Worm (Caenorhabditis elegans) whole organism, young adult: ENCODE results near the gene sdz-8.

Experiments used
- B0019.2 ChIP-seq: fragments of 200-800 bp; sonication (Bioruptor generic); conservative IDR thresholded peaks from 2 replicates; pipeline ENCODE4 v1.3.6; 2022; ENCODE audit warnings: missing genetic modification reagents, missing genetic modification characterization, missing compliant biosample characterization
- B0336.3 ChIP-seq: fragments of 200-800 bp; sonication (Bioruptor generic); IDR thresholded peaks from 2 replicates; pipeline ENCODE4 v1.3.6; 2022; ENCODE audit warnings: missing genetic modification characterization, missing compliant biosample characterization
- C06A6.2 ChIP-seq: fragments of 200-800 bp; sonication (Bioruptor generic); conservative IDR thresholded peaks from 2 replicates; pipeline ENCODE4 v1.3.6; 2022; ENCODE audit warnings: missing genetic modification characterization, missing compliant biosample characterization
- F33H1.4 ChIP-seq: fragments of 200-800 bp; sonication (Bioruptor generic); IDR thresholded peaks from 2 replicates; pipeline ENCODE4 v1.3.6; 2022; ENCODE audit warnings: missing genetic modification reagents, missing genetic modification characterization, missing compliant biosample characterization
- K11D2.4 ChIP-seq: fragments of 200-800 bp; sonication (Bioruptor generic); IDR thresholded peaks from 2 replicates; pipeline ENCODE4 v1.3.6; 2022; ENCODE audit warnings: missing genetic modification reagents, missing genetic modification characterization, missing compliant biosample characterization
- Y53G8AR.9 ChIP-seq: fragments of 200-800 bp; sonication (Bioruptor generic); conservative IDR thresholded peaks from 2 replicates; pipeline ENCODE4 v1.3.6; 2022; ENCODE audit warnings: missing genetic modification reagents, missing genetic modification characterization, missing compliant biosample characterization
- Y56A3A.18 ChIP-seq: fragments of 200-800 bp; sonication (Bioruptor generic); IDR thresholded peaks from 2 replicates; pipeline ENCODE4 v1.3.6; 2022; ENCODE audit warnings: missing genetic modification reagents, missing genetic modification characterization, missing compliant biosample characterization
- Y79H2A.3 ChIP-seq: fragments of 200-800 bp; sonication (Bioruptor generic); conservative IDR thresholded peaks from 2 replicates; pipeline ENCODE4 v1.3.6; 2022; ENCODE audit warnings: missing genetic modification reagents, missing genetic modification characterization, missing compliant biosample characterization
- Y95B8A.8 ChIP-seq: fragments of 200-800 bp; sonication (Bioruptor generic); IDR thresholded peaks from 2 replicates; pipeline ENCODE4 v1.3.6; 2022; ENCODE audit warnings: missing genetic modification reagents, missing genetic modification characterization, missing compliant biosample characterization
- aptf-2 ChIP-seq: fragments of 200-800 bp; sonication (Bioruptor generic); conservative IDR thresholded peaks from 2 replicates; pipeline ENCODE4 v1.3.6; 2022; ENCODE audit warnings: missing genetic modification reagents, missing genetic modification characterization, missing compliant biosample characterization
- attf-3 ChIP-seq: fragments of 200-800 bp; sonication (Bioruptor generic); conservative IDR thresholded peaks from 2 replicates; pipeline ENCODE4 v1.3.6; 2022; ENCODE audit warnings: missing genetic modification reagents, missing genetic modification characterization, missing compliant biosample characterization
- attf-5 ChIP-seq: fragments of 200-800 bp; sonication (Bioruptor generic); optimal IDR thresholded peaks from 2 replicates; lab custom pipeline; 2018; ENCODE audit warnings: mild to moderate bottlenecking, missing genetic modification characterization, missing compliant biosample characterization
- attf-6 ChIP-seq: fragments of 200-800 bp; sonication (Bioruptor generic); IDR thresholded peaks from 2 replicates; pipeline ENCODE4 v1.3.6; 2022; ENCODE audit warnings: missing genetic modification reagents, missing genetic modification characterization, missing compliant biosample characterization
- bed-2 ChIP-seq: fragments of 200-800 bp; sonication (Bioruptor generic); IDR thresholded peaks from 2 replicates; pipeline ENCODE4 v1.3.6; 2022; ENCODE audit warnings: missing genetic modification reagents, missing genetic modification characterization, missing compliant biosample characterization
- ceh-100 ChIP-seq: fragments of 200-800 bp; sonication (Bioruptor generic); IDR thresholded peaks from 2 replicates; pipeline ENCODE4 v1.3.6; 2022; ENCODE audit warnings: missing genetic modification reagents, missing genetic modification characterization, missing compliant biosample characterization
- ceh-91 ChIP-seq: fragments of 200-800 bp; sonication (Bioruptor generic); IDR thresholded peaks from 2 replicates; pipeline ENCODE4 v1.3.6; 2022; ENCODE audit warnings: missing genetic modification reagents, missing genetic modification characterization, missing compliant biosample characterization
- dox-1 ChIP-seq: fragments of 200-800 bp; sonication (Bioruptor generic); IDR thresholded peaks from 2 replicates; pipeline ENCODE4 v1.3.6; 2022; ENCODE audit warnings: missing genetic modification reagents, missing genetic modification characterization, missing compliant biosample characterization
- egl-44 ChIP-seq: fragments of 200-800 bp; sonication (Bioruptor generic); IDR thresholded peaks from 2 replicates; pipeline ENCODE4 v1.3.6; 2022; ENCODE audit warnings: missing genetic modification reagents, missing genetic modification characterization, missing compliant biosample characterization
- egrh-3 ChIP-seq: fragments of 200-800 bp; sonication (Bioruptor generic); IDR thresholded peaks from 2 replicates; pipeline ENCODE4 v1.3.6; 2022; ENCODE audit warnings: missing genetic modification reagents, missing genetic modification characterization, missing compliant biosample characterization
- ekl-4 ChIP-seq: fragments of 200-800 bp; sonication (Bioruptor generic); IDR thresholded peaks from 2 replicates; pipeline ENCODE4 v1.3.6; 2022; ENCODE audit warnings: missing genetic modification reagents, missing genetic modification characterization, missing compliant biosample characterization
- hmg-1.2 ChIP-seq: fragments of 200-800 bp; sonication (Bioruptor generic); IDR thresholded peaks from 2 replicates; pipeline ENCODE4 v1.3.6; 2022; ENCODE audit warnings: missing genetic modification reagents, missing genetic modification characterization, missing compliant biosample characterization
- let-526 ChIP-seq: fragments of 200-800 bp; sonication (Bioruptor generic); IDR thresholded peaks from 2 replicates; pipeline ENCODE4 v1.3.6; 2022; ENCODE audit warnings: missing genetic modification reagents, missing genetic modification characterization, missing compliant biosample characterization
- let-607 ChIP-seq, 2 experiments: fragments of 200-800 bp in 1 of 2; sonication (Bioruptor generic) in 1 of 2; sonication (generic microtip) in 1 of 2; optimal IDR thresholded peaks; 2 replicates each; lab custom pipeline; 2016 to 2018; ENCODE audit warnings: mild to moderate bottlenecking in 2 of 2, missing compliant biosample characterization in 2 of 2, missing genetic modification characterization in 2 of 2, moderate library complexity in 2 of 2, missing genotype in 1 of 2
- lin-26 ChIP-seq: fragments of 200-800 bp; sonication (Bioruptor generic); IDR thresholded peaks from 2 replicates; pipeline ENCODE4 v1.3.6; 2022; ENCODE audit warnings: missing genetic modification reagents, missing genetic modification characterization, missing compliant biosample characterization
- lin-35 ChIP-seq, 3 experiments: fragments of 150-350 bp in 2 of 3; sonication (generic microtip) in 1 of 3; optimal IDR thresholded peaks; 2 replicates each; lab custom pipeline; 2014 to 2018; ENCODE audit warnings: missing biosample characterization in 3 of 3, missing genetic modification characterization in 3 of 3, missing genetic modification reagents in 3 of 3
- madf-10 ChIP-seq: sonication (generic microtip); optimal IDR thresholded peaks from 2 replicates; lab custom pipeline; 2016; ENCODE audit warnings: mild to moderate bottlenecking, missing genetic modification characterization, missing compliant biosample characterization
- madf-3 ChIP-seq: fragments of 200-800 bp; sonication (Bioruptor generic); IDR thresholded peaks from 2 replicates; pipeline ENCODE4 v1.3.6; 2022; ENCODE audit warnings: missing genetic modification reagents, missing genetic modification characterization, missing compliant biosample characterization
- madf-8 ChIP-seq: fragments of 200-800 bp; sonication (Bioruptor generic); conservative IDR thresholded peaks from 2 replicates; pipeline ENCODE4 v1.3.6; 2022; ENCODE audit warnings: missing genetic modification reagents, missing genetic modification characterization, missing compliant biosample characterization
- nfyb-1 ChIP-seq: fragments of 200-800 bp; sonication (Bioruptor generic); IDR thresholded peaks from 2 replicates; pipeline ENCODE4 v1.3.6; 2022; ENCODE audit warnings: missing genetic modification reagents, missing genetic modification characterization, missing compliant biosample characterization
- rcor-1 ChIP-seq: fragments of 200-800 bp; sonication (Bioruptor generic); IDR thresholded peaks from 2 replicates; pipeline ENCODE4 v1.3.6; 2022; ENCODE audit warnings: missing genetic modification reagents, missing genetic modification characterization, missing compliant biosample characterization
- sea-2 ChIP-seq: fragments of 200-800 bp; sonication (Bioruptor generic); IDR thresholded peaks from 2 replicates; pipeline ENCODE4 v1.3.6; 2022; ENCODE audit warnings: missing genetic modification characterization, missing compliant biosample characterization
- snpc-1.3 ChIP-seq: sonication (generic microtip); optimal IDR thresholded peaks from 2 replicates; lab custom pipeline; 2017; ENCODE audit warnings: missing genetic modification characterization, mild to moderate bottlenecking, missing compliant biosample characterization, antibody characterized with exemption, moderate library complexity, missing genotype, missing genetic modification reagents; ENCODE audit not compliant: insufficient read depth
- snpc-3.4 ChIP-seq: sonication (generic microtip); optimal IDR thresholded peaks from 2 replicates; lab custom pipeline; 2017; ENCODE audit warnings: missing genetic modification characterization, mild to moderate bottlenecking, missing compliant biosample characterization, antibody characterized with exemption, moderate library complexity, missing genotype, missing genetic modification reagents
- tbp1 ChIP-seq: fragments of 200-800 bp; sonication (Bioruptor generic); optimal IDR thresholded peaks from 2 replicates; lab custom pipeline; 2018; ENCODE audit warnings: mild to moderate bottlenecking, missing genetic modification characterization, missing compliant biosample characterization
- ztf-18 ChIP-seq: sonication (generic microtip); optimal IDR thresholded peaks from 2 replicates; lab custom pipeline; 2016; ENCODE audit warnings: missing genotype, mild to moderate bottlenecking, missing genetic modification characterization, missing compliant biosample characterization

The sdz-8 gene

DNA sequence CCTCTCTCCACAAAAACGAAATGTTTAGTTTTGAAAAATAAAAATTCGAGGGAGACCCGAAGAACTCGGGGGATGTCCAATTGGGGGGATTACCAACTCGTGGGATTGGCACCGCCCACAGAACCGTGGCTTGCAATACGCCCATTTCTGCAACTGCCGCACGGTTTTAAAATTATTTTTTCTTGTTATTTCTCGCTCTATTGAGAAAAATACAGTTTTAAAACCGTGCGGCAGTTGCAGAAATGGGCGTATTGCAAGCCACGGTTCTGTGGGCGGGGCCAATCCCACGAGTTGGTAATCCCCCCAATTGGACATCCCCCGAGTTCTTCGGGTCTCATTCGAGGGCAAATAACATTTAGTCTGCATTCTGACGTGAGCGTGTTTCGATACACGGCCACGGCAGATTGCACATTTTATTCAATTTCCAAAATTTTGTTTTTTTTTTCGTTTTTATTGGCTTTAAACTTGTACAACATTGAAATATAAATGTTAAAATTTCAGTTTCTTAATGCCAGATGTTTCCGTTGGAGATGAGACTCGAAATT lies 11.1 kb downstream of the sdz-8 start, which contains the start of the genes C55A6.1 and C55A6.10 (continued):
- peak; percentile 46 for TF ChIP-seq snpc-1.3 (tag; lab: Kevin White, UChicago)
- TF ChIP-seq ceh-100 (GFP tag; lab: Robert Waterston, UW): peak; percentile 97
- TF ChIP-seq let-607 (tag; optimal IDR thresholded peaks at IDR 0.05; lab: Kevin White, UChicago): peak in 1 of 2 experiments; percentile 29
- peak; percentile 73 for TF ChIP-seq madf-10 (tag; lab: Kevin White, UChicago)
- TF ChIP-seq egl-44 (GFP tag; lab: Robert Waterston, UW): peak; percentile 65; the same call in 1 of the 2 replicates
- peak; percentile 78; the same call in 1 of the 2 replicates for TF ChIP-seq Y95B8A.8
- peak; percentile 83 for TF ChIP-seq C06A6.2
- TF ChIP-seq madf-8 (GFP tag; lab: Robert Waterston, UW): peak; percentile 42; the same call in 1 of the 2 replicates
- TF ChIP-seq ekl-4: peak; percentile 90
- peak; percentile 93 for TF ChIP-seq dox-1 (GFP tag; lab: Robert Waterston, UW)
- TF ChIP-seq let-526 (GFP tag; lab: Robert Waterston, UW): peak; percentile 67; the same call in 1 of the 2 replicates
- TF ChIP-seq lin-35 (GFP tag; optimal IDR thresholded peaks at IDR 0.05; lab: Kevin White, UChicago): peak in 1 of 3 experiments; percentile 66
- peak; percentile 69 for TF ChIP-seq snpc-3.4 (tag; lab: Kevin White, UChicago)
- TF ChIP-seq Y79H2A.3 (GFP tag; lab: Robert Waterston, UW): peak; percentile 70; the same call in 1 of the 2 replicates
- TF ChIP-seq B0336.3 (GFP tag; lab: Robert Waterston, UW): 0 out of 2 replicates have a peak, but pooled peaks have one; percentile 54
- peak; percentile 80 for TF ChIP-seq rcor-1 (GFP tag; lab: Robert Waterston, UW)
- 0 out of 2 replicates have a peak, but pooled peaks have one; percentile 54 for TF ChIP-seq lin-26 (GFP tag; lab: Robert Waterston, UW)
- peak; percentile 78; the same call in 1 of the 2 replicates for TF ChIP-seq K11D2.4 (GFP tag; lab: Robert Waterston, UW)
- TF ChIP-seq F33H1.4 (GFP tag; lab: Robert Waterston, UW): peak; percentile 64
- TF ChIP-seq egrh-3 (GFP tag; lab: Robert Waterston, UW): peak; percentile 69; the same call in 1 of the 2 replicates
- 0 out of 2 replicates have a peak, but pooled peaks have one; percentile 25 for TF ChIP-seq aptf-2 (GFP tag; lab: Robert Waterston, UW)
- TF ChIP-seq ceh-91 (GFP tag; lab: Robert Waterston, UW): peak; percentile 74
- TF ChIP-seq tbp1 (GFP tag; lab: Kevin White, UChicago): peak; percentile 51
- TF ChIP-seq nfyb-1: peak; percentile 97
- TF ChIP-seq Y56A3A.18 (GFP tag; lab: Robert Waterston, UW): peak; percentile 70; the same call in 1 of the 2 replicates
- TF ChIP-seq attf-5 (GFP tag; lab: Kevin White, UChicago): peak; percentile 86
- TF ChIP-seq attf-3 (GFP tag; lab: Robert Waterston, UW): peak; percentile 69
- TF ChIP-seq attf-6 (GFP tag; lab: Robert Waterston, UW): peak; percentile 76
- peak; percentile 64; the same call in 1 of the 2 replicates for TF ChIP-seq hmg-1.2 (GFP tag; lab: Robert Waterston, UW)
- peak; percentile 64; the same call in 1 of the 2 replicates for TF ChIP-seq madf-3
- peak; percentile 86 for TF ChIP-seq ztf-18 (tag; lab: Kevin White, UChicago)
- TF ChIP-seq bed-2 (GFP tag; lab: Robert Waterston, UW): peak; percentile 50; the same call in 1 of the 2 replicates
- peak; percentile 72; the same call in 1 of the 2 replicates for TF ChIP-seq B0019.2 (GFP tag; lab: Robert Waterston, UW)
- 0 out of 2 replicates have a peak, but pooled peaks have one; percentile 27 for TF ChIP-seq sea-2 (GFP tag; lab: Robert Waterston, UW)
- peak; percentile 70; the same call in 1 of the 2 replicates for TF ChIP-seq Y53G8AR.9 (GFP tag; lab: Robert Waterston, UW)
- TF ChIP-seq, all 124 proteins: peak for 67; not testable (repeated sequence) for 57
